Worm (Caenorhabditis elegans) whole organism, L4/young adult: ENCODE results near the gene Y75D11A.6.
"Not testable (repeated sequence)": the region's sequence is repeated elsewhere in the genome, so short reads cannot be mapped to it uniquely, and the experiment has no call there.

ENCODE experiments used
- W03F9.2 ChIP-seq: fragments of 150-350 bp; optimal IDR thresholded peaks from 2 replicates; lab custom pipeline; 2014; ENCODE audit warnings: missing biosample characterization, missing genetic modification characterization
- dao-5 ChIP-seq: sonication (generic microtip); optimal IDR thresholded peaks from 2 replicates; lab custom pipeline; 2016; ENCODE audit warnings: missing genotype, missing genetic modification characterization, moderate library complexity, missing compliant biosample characterization
- him-1 ChIP-seq: sonication (generic microtip); optimal IDR thresholded peaks from 2 replicates; lab custom pipeline; 2016; ENCODE audit warnings: missing genotype, missing genetic modification reagents, missing genetic modification characterization, missing compliant biosample characterization

Y75D11A.6 gene

DNA sequence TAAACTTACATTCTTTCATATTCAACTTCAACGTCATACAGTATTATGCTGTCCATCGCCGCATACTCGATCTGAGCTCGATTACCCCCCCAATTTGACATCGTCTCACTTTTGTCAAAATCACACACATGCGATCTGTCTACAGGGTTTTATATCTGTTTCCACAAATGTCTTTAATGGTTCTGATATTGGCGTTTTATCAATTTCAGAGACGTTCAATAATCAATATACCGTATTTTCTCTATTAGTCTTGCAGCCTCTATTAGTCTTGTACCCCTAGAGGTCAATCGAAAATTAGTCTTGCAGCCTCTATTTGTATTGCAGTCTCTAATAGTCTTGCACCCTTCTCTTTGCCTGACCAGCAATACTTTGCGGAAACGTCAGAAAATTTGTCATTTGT lies at the start of gene Y75D11A.6:
Y75D11A.6 (minus strand) TSS at position 101 of the 400 bp plus-strand sequence.
- TF ChIP-seq dao-5; W03F9.2 (tag; lab: Kevin White, UChicago); him-1 (tag; lab: Kevin White, UChicago): not testable (repeated sequence)

DNA sequence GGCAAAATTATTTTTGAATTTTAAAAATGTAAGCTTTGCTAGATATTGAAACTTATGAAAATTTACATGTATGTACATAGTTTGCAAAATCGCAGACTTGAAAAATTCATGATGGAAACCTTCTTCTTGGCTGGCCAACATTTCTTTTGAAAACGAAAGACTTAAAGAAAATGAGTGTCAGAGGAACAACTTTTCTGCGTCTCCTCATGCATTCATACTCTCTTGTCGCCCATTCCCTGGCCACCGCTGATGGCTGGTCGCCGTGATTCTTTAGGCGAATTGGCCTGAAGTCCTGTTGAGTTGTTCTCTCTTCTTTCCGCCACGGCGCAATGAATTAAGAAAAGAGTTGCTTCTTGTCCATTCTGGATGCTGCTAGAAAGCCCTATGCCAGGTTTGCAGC lies 47.7 kb upstream of the Y75D11A.6 start:
- TF ChIP-seq W03F9.2 (tag; lab: Kevin White, UChicago) (no peak), him-1 (tag; lab: Kevin White, UChicago) (no peak), dao-5 (no peak)

DNA sequence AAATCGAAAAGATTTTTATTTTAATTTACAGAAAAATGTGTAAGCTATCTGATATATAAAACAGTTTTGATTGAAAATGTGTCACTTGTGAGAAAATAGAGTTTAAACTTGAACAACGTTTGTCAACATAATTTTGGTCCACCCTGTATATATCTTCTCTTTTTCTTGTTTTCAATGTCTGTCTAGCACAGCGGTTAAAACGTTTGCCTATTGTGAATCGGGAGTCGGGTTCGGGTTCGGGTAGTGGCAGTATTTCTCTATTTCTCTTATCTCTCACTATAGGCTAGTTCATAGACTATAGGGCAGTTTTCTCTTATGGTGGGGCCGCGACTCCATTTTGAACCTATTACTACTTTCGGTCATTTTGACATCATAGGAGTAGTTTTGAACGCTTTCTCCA lies 42.7 kb upstream of the Y75D11A.6 start:
- TF ChIP-seq W03F9.2 (tag; lab: Kevin White, UChicago) (no peak), him-1 (tag; lab: Kevin White, UChicago) (no peak), dao-5 (no peak)

DNA sequence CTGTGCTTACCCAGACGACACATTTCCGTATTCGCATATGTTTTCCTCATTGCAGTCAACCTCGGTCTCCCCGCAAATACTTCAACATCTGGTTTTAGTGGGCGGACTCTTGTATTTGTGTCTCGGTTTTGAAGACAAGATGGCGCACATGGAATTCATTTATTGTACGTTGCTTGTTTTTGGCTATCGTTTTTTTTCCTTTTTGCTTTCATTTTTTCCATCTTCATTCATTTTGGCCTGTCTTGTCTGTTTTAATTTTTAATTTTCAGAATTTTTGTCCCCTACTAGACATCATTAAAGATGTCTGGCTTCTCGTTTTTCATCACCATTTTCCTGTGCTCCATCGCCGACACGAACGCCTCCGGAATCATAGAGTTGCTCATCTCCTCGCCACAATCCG lies 38.2 kb upstream of the Y75D11A.6 start, which contains the start of gene arg-1:
arg-1 (plus strand) TSS at position 301 of the 400 bp plus-strand sequence.
- no peak for TF ChIP-seq W03F9.2 (tag; lab: Kevin White, UChicago)
- no peak for TF ChIP-seq him-1 (tag; lab: Kevin White, UChicago)
- no peak for TF ChIP-seq dao-5

DNA sequence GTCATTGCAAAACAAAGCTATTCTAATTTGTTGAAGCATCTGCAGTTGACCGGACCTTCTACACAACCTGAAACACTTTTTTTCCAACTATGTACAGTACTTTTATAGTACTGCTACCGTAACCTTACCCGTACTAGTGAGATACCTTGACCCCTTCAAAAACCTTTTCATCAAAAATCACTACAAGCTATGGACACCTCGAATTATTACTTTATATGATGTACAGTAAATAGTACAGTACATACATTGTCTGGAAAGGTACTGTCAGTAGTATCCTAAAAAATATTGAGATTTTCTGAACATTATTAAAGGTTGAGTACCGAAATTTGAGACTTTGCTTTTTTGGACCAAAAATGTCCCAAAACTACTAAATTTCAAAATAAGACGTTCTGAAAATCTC lies 37.3 kb upstream of the Y75D11A.6 start:
- TF ChIP-seq W03F9.2 (tag; lab: Kevin White, UChicago) (no peak), him-1 (tag; lab: Kevin White, UChicago) (no peak), dao-5 (no peak)

DNA sequence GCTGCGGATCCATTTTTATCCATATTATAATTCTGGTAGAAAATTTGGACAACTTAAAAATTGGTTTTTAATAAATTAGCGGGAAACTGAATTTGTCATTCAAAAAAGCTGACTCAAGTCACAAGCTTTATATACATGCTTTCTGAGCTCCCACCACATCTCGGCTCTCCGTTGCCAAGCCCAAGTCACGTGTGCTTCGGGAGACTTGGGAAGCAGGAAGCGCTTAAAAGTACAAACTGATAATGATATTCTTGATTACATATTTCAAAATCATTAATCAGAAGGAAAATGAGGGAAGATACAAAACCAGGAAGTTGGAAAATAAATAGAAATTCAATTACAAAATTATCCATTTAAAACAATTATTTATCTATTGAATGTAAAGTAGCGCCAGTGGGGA lies 29.6 kb upstream of the Y75D11A.6 start, which contains the start of gene elc-2:
elc-2 (minus strand) TSS at position 101 of the 400 bp plus-strand sequence.
- TF ChIP-seq dao-5 (no peak), him-1 (tag; lab: Kevin White, UChicago) (no peak), W03F9.2 (tag; lab: Kevin White, UChicago) (no peak)

DNA sequence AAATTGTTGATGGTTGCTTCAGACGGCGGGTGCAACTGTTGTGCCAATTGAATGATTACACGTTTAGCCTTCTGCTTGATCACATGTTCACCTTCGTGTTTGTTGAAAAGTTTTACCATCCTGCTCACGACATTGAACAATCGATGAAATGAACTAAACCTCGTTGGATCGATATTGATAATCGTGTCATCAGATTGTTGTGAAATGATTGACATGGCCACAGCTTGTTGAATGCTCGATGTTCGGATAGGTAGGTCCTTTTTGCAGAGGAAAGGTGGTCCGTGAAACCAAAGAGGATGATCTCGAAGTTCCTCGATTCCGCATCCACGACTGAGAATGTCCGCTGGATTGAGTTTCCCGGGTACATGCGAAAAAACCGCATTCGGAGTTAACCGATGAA lies 21.3 kb upstream of the Y75D11A.6 start:
- TF ChIP-seq W03F9.2 (tag; lab: Kevin White, UChicago) (no peak), dao-5 (no peak)

DNA sequence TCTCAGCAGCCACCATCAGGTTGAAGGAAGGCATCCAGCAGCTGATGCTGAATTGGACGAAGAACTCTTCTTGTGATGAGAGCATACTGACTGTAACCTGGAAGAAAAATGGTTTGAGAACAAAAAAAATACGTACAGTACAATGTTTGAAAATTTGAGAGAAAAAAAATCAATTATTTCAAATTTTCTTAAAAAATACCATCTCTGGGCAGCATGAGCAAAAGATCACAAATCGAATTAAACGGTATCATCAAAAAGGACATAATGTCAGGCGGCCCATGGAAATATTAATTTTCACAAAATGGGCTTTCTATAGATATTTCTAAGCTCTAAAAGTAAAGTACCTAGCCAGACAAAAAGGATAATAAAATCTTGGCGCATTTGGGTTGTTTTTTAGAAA lies 2.3 kb downstream of the Y75D11A.6 start, which contains the start of gene Y75D11A.3:
Y75D11A.3 (minus strand) TSS at position 101 of the 400 bp plus-strand sequence.
- not testable (repeated sequence) for TF ChIP-seq W03F9.2 (tag; lab: Kevin White, UChicago); dao-5; him-1 (tag; lab: Kevin White, UChicago)

DNA sequence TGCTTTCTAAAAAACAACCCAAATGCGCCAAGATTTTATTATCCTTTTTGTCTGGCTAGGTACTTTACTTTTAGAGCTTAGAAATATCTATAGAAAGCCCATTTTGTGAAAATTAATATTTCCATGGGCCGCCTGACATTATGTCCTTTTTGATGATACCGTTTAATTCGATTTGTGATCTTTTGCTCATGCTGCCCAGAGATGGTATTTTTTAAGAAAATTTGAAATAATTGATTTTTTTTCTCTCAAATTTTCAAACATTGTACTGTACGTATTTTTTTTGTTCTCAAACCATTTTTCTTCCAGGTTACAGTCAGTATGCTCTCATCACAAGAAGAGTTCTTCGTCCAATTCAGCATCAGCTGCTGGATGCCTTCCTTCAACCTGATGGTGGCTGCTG lies 5.8 kb downstream of the Y75D11A.6 start, which contains the start of gene Y75D11A.2:
Y75D11A.2 (plus strand) TSS at position 301 of the 400 bp plus-strand sequence.
- not testable (repeated sequence) for TF ChIP-seq W03F9.2 (tag; lab: Kevin White, UChicago); dao-5; him-1 (tag; lab: Kevin White, UChicago)

DNA sequence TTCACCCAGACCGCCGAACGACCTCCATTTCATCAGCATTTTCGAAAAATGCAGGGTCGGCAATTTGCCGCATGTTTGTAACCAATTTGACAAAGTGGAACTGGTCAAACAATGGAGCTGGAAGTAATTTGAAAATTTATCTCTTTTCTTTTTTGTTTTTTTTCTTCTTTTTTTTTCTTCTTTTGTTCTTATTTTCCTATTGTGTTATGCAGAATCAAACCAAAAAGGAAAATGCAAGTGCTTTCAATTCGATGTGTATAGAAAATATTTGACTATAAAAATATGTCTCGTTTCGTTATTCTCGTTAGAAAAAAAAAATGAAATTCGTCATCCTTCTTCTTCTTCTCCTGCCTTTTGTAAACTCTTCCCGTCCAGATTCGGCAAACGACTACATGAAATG lies 10.8 kb downstream of the Y75D11A.6 start, which contains the start of gene F07G6.10:
F07G6.10 (plus strand) TSS at position 301 of the 400 bp plus-strand sequence.
- no peak for TF ChIP-seq W03F9.2 (tag; lab: Kevin White, UChicago)
- TF ChIP-seq him-1 (tag; lab: Kevin White, UChicago), result no peak
- TF ChIP-seq dao-5, result no peak

DNA sequence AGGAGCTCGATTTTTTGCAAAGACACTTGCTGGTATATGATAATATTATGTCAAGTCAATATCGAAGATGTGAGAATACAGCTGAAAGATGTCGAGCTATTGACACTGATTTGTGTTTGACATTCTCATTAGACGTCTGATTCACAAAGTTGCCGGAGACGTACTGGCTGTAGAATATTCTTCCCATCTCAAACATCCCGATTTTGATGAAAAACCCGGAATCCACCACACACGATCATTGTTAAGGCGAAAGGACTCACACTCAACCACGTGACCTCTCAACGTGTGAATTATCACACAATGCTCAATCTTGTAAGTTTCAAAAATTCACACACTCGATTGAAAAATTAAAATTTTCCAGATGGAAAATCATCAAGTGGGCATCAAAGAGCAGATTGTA lies 12.4 kb downstream of the Y75D11A.6 start, which contains the start of gene F07G6.12:
F07G6.12 (plus strand) TSS at position 301 of the 400 bp plus-strand sequence.
- TF ChIP-seq W03F9.2 (tag; lab: Kevin White, UChicago), result no peak
- no peak for TF ChIP-seq him-1 (tag; lab: Kevin White, UChicago)
- no peak for TF ChIP-seq dao-5

DNA sequence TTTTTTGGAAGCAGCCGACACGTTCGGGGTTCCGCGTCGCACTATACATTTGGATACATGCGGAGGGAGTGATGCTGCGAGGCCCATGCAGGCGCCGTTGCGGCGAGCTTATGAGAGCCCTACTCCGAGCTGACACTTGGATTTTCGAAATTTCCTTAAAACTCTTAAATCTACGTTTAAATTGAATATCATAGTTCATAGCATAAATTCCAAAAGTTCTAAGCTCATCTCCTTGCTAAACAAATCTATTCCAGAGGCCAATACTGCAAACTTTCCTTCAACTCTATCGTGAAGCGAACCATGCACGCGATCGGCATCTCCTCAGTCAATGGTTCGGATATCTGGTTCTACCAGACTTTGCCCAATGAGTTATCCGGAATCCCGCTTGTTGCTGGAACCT lies 18.8 kb downstream of the Y75D11A.6 start, which contains the start of gene dgn-3:
dgn-3 (plus strand) TSS at position 301 of the 400 bp plus-strand sequence.
- no peak for TF ChIP-seq him-1 (tag; lab: Kevin White, UChicago)

DNA sequence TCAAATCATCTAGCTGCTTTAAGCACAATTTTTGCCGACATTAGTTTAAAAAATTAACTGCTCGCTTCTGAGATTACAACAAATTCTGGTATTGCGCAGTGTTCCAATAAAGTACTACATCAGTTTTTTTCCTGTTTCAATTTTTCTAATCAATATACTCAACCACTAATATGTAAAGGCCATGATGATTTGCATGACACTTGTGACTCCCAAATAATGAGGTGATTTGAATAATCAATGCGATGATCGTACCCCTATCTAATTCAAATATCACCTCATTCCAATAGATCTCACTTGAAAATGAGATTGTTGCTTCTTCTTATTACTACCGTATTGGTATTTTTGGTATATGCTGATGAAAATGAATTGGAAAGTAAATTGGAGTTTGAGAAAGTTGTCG lies 21.3 kb downstream of the Y75D11A.6 start, which contains the start of gene F07G6.2:
F07G6.2 (plus strand) TSS at position 301 of the 400 bp plus-strand sequence.
- TF ChIP-seq him-1 (tag; lab: Kevin White, UChicago) (no peak), W03F9.2 (tag; lab: Kevin White, UChicago) (no peak), dao-5 (no peak)

DNA sequence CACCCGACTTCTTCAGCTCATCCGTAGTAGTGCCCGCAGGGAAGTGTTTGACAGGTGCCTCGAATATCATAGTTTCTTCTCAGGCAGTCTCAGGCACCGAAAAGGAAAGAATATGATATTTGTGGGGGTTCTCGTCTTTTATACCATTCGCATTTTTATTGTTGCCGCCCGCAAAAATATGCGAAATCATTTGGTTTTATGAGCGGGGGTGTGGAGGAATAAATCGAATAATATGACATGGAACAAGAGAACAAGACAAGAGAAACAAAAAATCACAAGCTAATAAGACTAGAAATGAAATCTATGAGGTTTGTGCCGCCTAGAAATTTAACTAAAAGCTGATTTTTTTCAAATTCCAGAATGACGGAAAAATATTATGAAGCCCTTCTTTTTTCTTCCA lies 28.0 kb downstream of the Y75D11A.6 start, which contains the start of gene F07G6.8:
F07G6.8 (minus strand) TSS at position 101 of the 400 bp plus-strand sequence.
- TF ChIP-seq him-1 (tag; lab: Kevin White, UChicago), result no peak
- no peak for TF ChIP-seq dao-5
- TF ChIP-seq W03F9.2 (tag; lab: Kevin White, UChicago), result no peak

DNA sequence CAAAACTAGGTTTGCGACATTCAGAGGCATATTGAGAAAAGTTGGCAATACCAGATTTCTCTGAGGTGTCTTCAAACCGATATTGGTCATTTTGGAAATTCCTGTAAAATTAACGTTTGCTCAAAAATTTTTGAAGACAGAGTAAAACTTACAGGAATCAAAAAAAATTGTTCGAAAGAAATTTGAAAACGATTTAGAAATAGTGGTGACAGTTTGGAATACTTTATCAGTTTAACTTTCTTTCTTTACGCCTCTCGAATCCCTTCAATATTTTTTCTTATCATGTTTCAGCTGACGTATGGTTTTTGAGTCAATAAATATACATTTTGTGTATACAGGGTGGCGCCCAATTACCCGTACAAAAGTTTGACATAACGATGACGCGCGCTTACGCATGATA lies 29.9 kb downstream of the Y75D11A.6 start, which contains the start of gene fbxa-53:
fbxa-53 (minus strand) TSS at position 101 of the 400 bp plus-strand sequence.
- TF ChIP-seq dao-5 (no peak), W03F9.2 (tag; lab: Kevin White, UChicago) (no peak), him-1 (tag; lab: Kevin White, UChicago) (no peak)
